Fruit fly (Drosophila melanogaster): ENCODE measurements around the gene corto.

DNA sequence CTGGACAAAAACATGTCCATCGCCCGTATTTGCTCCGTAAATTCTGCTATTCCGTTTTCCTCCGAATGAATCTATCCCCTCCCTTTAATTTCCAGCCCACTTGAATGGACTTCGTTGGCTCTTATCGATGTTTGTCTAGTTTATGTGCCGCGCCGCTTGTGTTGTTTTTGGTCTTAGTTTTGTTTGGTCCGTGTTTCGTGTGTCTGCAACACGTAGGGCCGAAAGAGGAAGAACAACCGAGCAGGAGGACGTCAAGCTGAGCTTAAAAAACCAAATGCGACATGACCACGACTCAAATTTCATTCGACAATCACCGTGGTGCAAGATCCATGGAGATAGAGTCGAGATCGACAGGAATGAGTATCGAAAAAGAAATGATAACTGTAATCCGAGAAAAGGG lies 17.3 kb upstream of the corto start:
- TF ChIP-seq Pif1B (GFP tag; optimal IDR thresholded peaks at IDR 0.05), result no peak
- no peak for TF ChIP-seq EcR (GFP tag; optimal IDR thresholded peaks at IDR 0.05)
- no peak for TF ChIP-seq CG17806 (tag; optimal IDR thresholded peaks at IDR 0.05)
- TF ChIP-seq CG14655 (GFP tag; optimal IDR thresholded peaks at IDR 0.05), result no peak
- TF ChIP-seq CG32121 (GFP tag; IDR thresholded peaks at IDR 0.05), result no peak
- TF ChIP-seq CG4496 (GFP tag; IDR thresholded peaks at IDR 0.05), result no peak
- no peak for TF ChIP-seq CG9948 (tag; optimal IDR thresholded peaks at IDR 0.05)
- no peak for TF ChIP-seq CG13204 (GFP tag; optimal IDR thresholded peaks at IDR 0.05)
- TF ChIP-seq CG8159 (tag; optimal IDR thresholded peaks at IDR 0.05), result no peak
- no peak for TF ChIP-seq Snoo (tag; optimal IDR thresholded peaks at IDR 0.05)
- TF ChIP-seq rn (GFP tag; IDR thresholded peaks at IDR 0.05), result no peak
- no peak for TF ChIP-seq Pif1A (GFP tag; optimal IDR thresholded peaks at IDR 0.05)
